Worm (Caenorhabditis elegans) whole organism, mixed stage, embryonic: ENCODE measurements around the gene R10E11.5.

Experiments
- lin-13 ChIP-seq: fragments of 150-350 bp; optimal IDR thresholded peaks from 2 replicates; lab custom pipeline; 2014; ENCODE audit warnings: missing biosample characterization, missing genetic modification characterization
- nhr-28 ChIP-seq: fragments of 150-350 bp; optimal IDR thresholded peaks from 2 replicates; lab custom pipeline; 2014; ENCODE audit warnings: missing biosample characterization, missing genetic modification characterization
- nhr-76 ChIP-seq: sonication (generic microtip); optimal IDR thresholded peaks from 2 replicates; lab custom pipeline; 2017; ENCODE audit warnings: missing biosample characterization, missing genetic modification characterization
- pha-4 ChIP-seq: fragments of 150-350 bp; optimal IDR thresholded peaks from 2 replicates; lab custom pipeline; 2018; ENCODE audit warnings: missing biosample characterization, missing genetic modification reagents, missing genetic modification characterization
- ztf-11 ChIP-seq: fragments of 150-350 bp; optimal IDR thresholded peaks from 2 replicates; lab custom pipeline; 2014; ENCODE audit warnings: missing biosample characterization, missing genetic modification characterization

ce11 chrIII:9824330-9824934, 35.0 kb upstream of the R10E11.5 start, which contains the start of gene lin-52:
- TF ChIP-seq lin-13 = no peak
- no peak for TF ChIP-seq ztf-11 (tag; lab: Kevin White, UChicago)
- no peak for TF ChIP-seq nhr-76 (tag; lab: Kevin White, UChicago)
- no peak for TF ChIP-seq pha-4
- TF ChIP-seq nhr-28 (tag; lab: Kevin White, UChicago) = no peak
